Worm (Caenorhabditis elegans): ENCODE measurements around the gene nas-16.
A peak's percentile ranks its signal among the peaks of the same experiment; 100 is the strongest.

nas-16 gene

ce11 chrV:11354264-11354663, 37.9 kb upstream of the nas-16 start:
- TF ChIP-seq ces-1 (GFP tag; optimal IDR thresholded peaks at IDR 0.05) (peak; percentile 52), elt-3 (tag; optimal IDR thresholded peaks at IDR 0.05) (no peak)

DNA sequence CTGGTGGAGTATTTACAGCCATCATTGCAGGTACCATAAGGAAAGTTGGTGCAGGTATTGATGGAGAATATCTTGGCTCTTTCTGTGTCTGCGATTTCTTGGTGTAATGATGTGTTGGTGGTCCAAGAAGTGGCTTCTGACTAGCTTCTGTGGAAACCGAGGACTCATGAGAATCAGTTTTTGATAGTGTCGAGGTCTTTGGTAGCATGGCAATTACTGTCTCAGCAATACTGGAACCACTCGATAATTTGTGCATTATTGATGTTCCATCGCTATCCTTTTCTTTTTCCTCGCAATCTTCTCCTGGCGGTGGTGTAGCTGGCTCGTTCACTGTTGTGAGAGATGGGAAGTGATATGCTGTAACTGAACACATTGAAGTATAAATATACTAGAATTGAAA, 28.5 kb upstream of the nas-16 start:
- TF ChIP-seq lin-13 (tag; optimal IDR thresholded peaks at IDR 0.05): no peak
- TF ChIP-seq elt-3 (tag; optimal IDR thresholded peaks at IDR 0.05): no peak
- TF ChIP-seq tbx-8 (GFP tag; optimal IDR thresholded peaks at IDR 0.05): no peak
- TF ChIP-seq nhr-237 (tag; optimal IDR thresholded peaks at IDR 0.05): no peak
- TF ChIP-seq unc-120 (tag; optimal IDR thresholded peaks at IDR 0.05; ENCODE audit: poor library complexity, severe bottlenecking): no peak
- no peak for TF ChIP-seq flh-1 (GFP tag; optimal IDR thresholded peaks at IDR 0.05)

- TF ChIP-seq ceh-83 (GFP tag; optimal IDR thresholded peaks at IDR 0.05) (no peak), mls-2 (tag; optimal IDR thresholded peaks at IDR 0.05) (no peak), bed-3 (GFP tag; optimal IDR thresholded peaks at IDR 0.05) (no peak), tbx-8 (GFP tag; optimal IDR thresholded peaks at IDR 0.05) (no peak), unc-62 (GFP tag; optimal IDR thresholded peaks at IDR 0.05) (no peak), ham-2 (GFP tag; optimal IDR thresholded peaks at IDR 0.05) (no peak), lsy-2 (tag; optimal IDR thresholded peaks at IDR 0.05) (no peak), sptf-1 (tag; optimal IDR thresholded peaks at IDR 0.05) (no peak)
Measured at ce11 chrV:11366129-11366528, 26.0 kb upstream of the nas-16 start, which contains the start of gene dop-5. TSS of gene dop-5 (minus strand) at chrV:11366229.

DNA sequence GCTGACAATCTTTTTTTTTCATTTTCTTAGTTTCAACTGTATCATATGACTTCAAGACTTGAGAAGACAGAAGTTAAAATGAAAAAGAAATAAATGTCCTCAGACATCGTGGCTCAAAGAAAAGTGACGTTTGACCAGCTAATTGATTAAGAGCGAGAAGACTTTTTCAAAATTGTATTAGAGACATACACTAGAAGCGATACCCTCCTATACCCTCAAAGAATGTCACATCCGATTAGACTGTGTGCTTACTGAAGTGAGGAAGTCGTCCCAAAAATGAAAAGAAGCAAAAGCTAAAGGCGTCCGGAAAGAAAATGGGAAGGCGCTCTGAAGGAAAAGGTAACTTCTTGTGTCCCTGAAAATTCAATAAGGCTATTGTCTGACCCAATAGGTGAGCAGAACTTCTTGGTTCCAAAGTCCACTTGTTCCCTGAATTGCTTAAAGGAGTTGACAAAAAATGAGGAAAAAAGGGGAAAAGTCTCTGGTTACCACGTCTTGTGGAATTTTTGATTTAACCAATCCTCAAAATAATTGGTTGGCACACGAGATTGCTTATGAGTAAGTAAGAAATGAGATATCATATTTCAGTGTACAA, 19.7 kb upstream of the nas-16 start:
- no peak for TF ChIP-seq elt-1 (tag; optimal IDR thresholded peaks at IDR 0.05; ENCODE audit: borderline replicate concordance, insufficient read depth)
- no peak for TF ChIP-seq unc-39 (tag; optimal IDR thresholded peaks at IDR 0.05)
- peak; percentile 73 for TF ChIP-seq ces-1 (GFP tag; optimal IDR thresholded peaks at IDR 0.05)
- no peak for TF ChIP-seq elt-3 (tag; optimal IDR thresholded peaks at IDR 0.05)
- no peak for TF ChIP-seq ceh-39 (tag; optimal IDR thresholded peaks at IDR 0.05)
- no peak for TF ChIP-seq mep-1 (tag; optimal IDR thresholded peaks at IDR 0.05)

ce11 chrV:11373918-11374317, 18.2 kb upstream of the nas-16 start:
- no peak for TF ChIP-seq ham-2 (GFP tag; optimal IDR thresholded peaks at IDR 0.05)
- peak; percentile 92 for TF ChIP-seq zip-8 (tag; optimal IDR thresholded peaks at IDR 0.05)

DNA sequence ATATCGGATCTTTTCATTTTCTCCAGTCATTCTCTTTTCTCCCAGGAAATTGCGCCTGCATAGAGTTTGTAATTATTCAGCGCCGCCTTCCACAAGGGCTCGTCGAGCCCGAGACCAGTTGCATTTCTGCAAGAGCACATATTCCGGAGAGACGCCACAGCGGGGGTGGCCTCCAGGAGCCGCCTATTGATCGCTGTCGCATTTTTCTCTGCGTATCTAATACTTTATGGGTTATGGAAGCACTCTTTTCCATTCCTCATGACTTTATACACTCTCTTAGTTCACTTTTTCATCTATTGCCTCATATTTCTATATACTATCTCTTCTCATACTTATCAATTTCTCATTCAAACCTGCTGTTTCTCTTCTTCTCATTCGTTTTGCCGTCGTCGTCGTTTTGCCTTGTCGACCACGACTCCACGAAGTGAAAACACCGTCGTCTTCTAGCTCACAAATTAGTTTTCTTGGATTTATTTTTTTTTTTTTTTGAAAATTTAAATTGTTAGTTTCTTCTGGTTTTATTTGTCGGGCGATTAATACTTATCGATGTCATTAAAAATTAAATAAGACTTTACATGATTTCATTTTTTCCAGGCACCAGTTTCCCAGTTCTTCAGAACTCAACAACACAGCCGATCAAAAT, 16.8 kb upstream of the nas-16 start, which contains the start of gene cnb-1:
cnb-1 (plus strand) TSS at position 593 of the 643 bp plus-strand sequence.
- TF ChIP-seq sem-2 (GFP tag; optimal IDR thresholded peaks at IDR 0.05) (no peak), mep-1 (tag; optimal IDR thresholded peaks at IDR 0.05) (peak; percentile 20), ces-1 (GFP tag; optimal IDR thresholded peaks at IDR 0.05) (peak; percentile 81), nhr-28 (tag; optimal IDR thresholded peaks at IDR 0.05) (no peak), unc-62 (GFP tag; optimal IDR thresholded peaks at IDR 0.05) (peak; percentile 63), ham-2 (GFP tag; optimal IDR thresholded peaks at IDR 0.05) (no peak), lin-32 (GFP tag; optimal IDR thresholded peaks at IDR 0.05) (no peak), hlh-1 (tag; optimal IDR thresholded peaks at IDR 0.05) (peak; percentile 19), tbx-8 (GFP tag; optimal IDR thresholded peaks at IDR 0.05) (no peak), pha-4 (tag; optimal IDR thresholded peaks at IDR 0.05) (no peak), flh-1 (GFP tag; optimal IDR thresholded peaks at IDR 0.05) (no peak), mab-5 (tag; optimal IDR thresholded peaks at IDR 0.05) (no peak), unc-120 (tag; optimal IDR thresholded peaks at IDR 0.05; ENCODE audit: poor library complexity, severe bottlenecking) (peak; percentile 78), mls-2 (tag; optimal IDR thresholded peaks at IDR 0.05) (peak; percentile 42), sptf-1 (tag; optimal IDR thresholded peaks at IDR 0.05) (no peak), elt-1 (tag; optimal IDR thresholded peaks at IDR 0.05; ENCODE audit: borderline replicate concordance, insufficient read depth) (no peak), lin-13 (tag; optimal IDR thresholded peaks at IDR 0.05) (no peak)

DNA sequence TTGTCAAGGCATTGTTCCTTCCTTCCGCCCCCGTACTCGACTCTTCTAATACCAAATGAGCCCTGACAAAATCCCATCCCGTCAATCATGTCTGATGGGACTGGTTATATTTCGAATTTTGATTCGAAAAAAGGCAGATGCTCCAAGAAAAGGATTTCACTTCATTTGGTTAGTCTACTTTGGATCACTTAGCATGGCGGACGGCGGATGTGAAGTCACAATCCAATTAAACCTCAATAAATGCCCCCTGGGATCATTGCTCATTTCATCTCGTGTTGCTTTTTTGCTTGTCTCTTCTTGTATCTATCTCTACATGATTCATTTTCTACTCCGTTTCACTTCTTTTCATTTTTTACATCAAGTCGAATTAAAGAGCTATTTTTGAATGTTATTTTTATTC, 12.8 kb upstream of the nas-16 start:
- peak; percentile 70 for TF ChIP-seq ces-1 (GFP tag; optimal IDR thresholded peaks at IDR 0.05)
- no peak for TF ChIP-seq ceh-43 (GFP tag; optimal IDR thresholded peaks at IDR 0.05)
- TF ChIP-seq nhr-28 (tag; optimal IDR thresholded peaks at IDR 0.05): no peak
